Worm (Caenorhabditis elegans) whole organism, L1 larva: ENCODE results near the gene T11F8.12.

Source experiments
- lir-3 ChIP-seq: sonication (generic microtip); optimal IDR thresholded peaks from 2 replicates; lab custom pipeline; 2016; ENCODE audit warnings: mild to moderate bottlenecking, missing genetic modification characterization, moderate library complexity, missing compliant biosample characterization; ENCODE audit not compliant: poor library complexity
- nhr-71 ChIP-seq: sonication (generic microtip); optimal IDR thresholded peaks from 2 replicates; lab custom pipeline; 2016; ENCODE audit warnings: mild to moderate bottlenecking, missing genetic modification characterization, moderate library complexity, missing compliant biosample characterization
- unc-62 ChIP-seq: fragments of 150-350 bp; optimal IDR thresholded peaks from 2 replicates; lab custom pipeline; 2014; ENCODE audit warnings: missing biosample characterization, missing genetic modification reagents, missing genetic modification characterization
- unc-98 ChIP-seq: fragments of 200-800 bp; sonication (Bioruptor generic); IDR thresholded peaks from 2 replicates; pipeline ENCODE4 v1.3.6; 2022; ENCODE audit warnings: missing genetic modification characterization, missing compliant biosample characterization

DNA sequence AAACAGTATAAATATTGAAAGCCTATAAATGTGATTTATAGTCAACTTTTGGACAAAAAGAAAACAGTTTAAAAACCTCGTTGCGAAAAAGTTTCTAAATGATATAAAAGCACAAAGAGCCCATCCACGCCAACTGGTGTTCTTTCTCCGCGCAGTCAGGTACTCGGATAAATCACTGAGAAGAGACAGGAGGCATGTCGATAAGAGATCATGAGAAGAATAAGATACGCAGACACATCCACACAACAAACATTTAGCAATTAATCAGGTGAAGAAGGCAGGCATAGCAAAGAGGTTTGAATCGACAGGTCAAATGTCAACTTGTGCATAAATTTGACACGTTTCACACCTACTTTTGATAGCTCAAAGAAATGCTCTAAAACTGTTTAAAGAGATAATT, 25.6 kb upstream of the T11F8.12 start:
- TF ChIP-seq lir-3 (tag; lab: Kevin White, UChicago) (no peak), nhr-71 (tag; lab: Kevin White, UChicago) (no peak), unc-98 (GFP tag; lab: Robert Waterston, UW) (no peak), unc-62 (GFP tag; lab: Kevin White, UChicago) (no peak)
